Fruit fly (Drosophila melanogaster) whole organism, wandering third instar larva: ENCODE data around the gene Cpr78Ca.

Experiments
- CG32264 ChIP-seq: fragments of 200-800 bp; sonication (Bioruptor generic); optimal IDR thresholded peaks from 2 replicates; lab custom pipeline; 2016; ENCODE audit warnings: missing biosample characterization, missing genetic modification characterization
- Dfd ChIP-seq: fragments of >200 bp; optimal IDR thresholded peaks from 2 replicates; lab custom pipeline; 2017; ENCODE audit warnings: missing biosample characterization, missing genetic modification characterization
- Hr78 ChIP-seq: fragments of >200 bp; optimal IDR thresholded peaks from 2 replicates; lab custom pipeline; 2017; ENCODE audit warnings: missing biosample characterization, missing genetic modification characterization
- br ChIP-seq: fragments of 200-800 bp; sonication (Bioruptor generic); optimal IDR thresholded peaks from 2 replicates; lab custom pipeline; 2016; ENCODE audit warnings: missing biosample characterization, missing genetic modification characterization
- dl ChIP-seq, 2 experiments: fragments of 175-275, 200-275 bp in 1 of 2; fragments of 200-275 bp in 1 of 2; sonication (Bioruptor generic); optimal IDR thresholded peaks; lab custom pipeline; 2018; ENCODE audit warnings: mild to moderate bottlenecking in 2 of 2, missing biosample characterization in 2 of 2, missing genetic modification characterization in 2 of 2, moderate library complexity in 2 of 2; ENCODE audit not compliant: partially characterized antibody in 2 of 2, insufficient read depth in 1 of 2
- fru ChIP-seq: fragments of 200-800 bp; sonication (Bioruptor generic); optimal IDR thresholded peaks from 3 replicates; lab custom pipeline; 2016; ENCODE audit warnings: missing biosample characterization, mild to moderate bottlenecking, missing genetic modification characterization
- jim ChIP-seq: fragments of 175-275, 200-325 bp; sonication (Bioruptor generic); optimal IDR thresholded peaks from 2 replicates; lab custom pipeline; 2016; ENCODE audit warnings: missing biosample characterization, mild to moderate bottlenecking, missing genetic modification characterization
- lola ChIP-seq: fragments of >200 bp; optimal IDR thresholded peaks from 2 replicates; lab custom pipeline; 2017; ENCODE audit warnings: missing biosample characterization, missing genetic modification characterization
- pan ChIP-seq: fragments of >200 bp; optimal IDR thresholded peaks from 2 replicates; lab custom pipeline; 2017
- psq ChIP-seq: fragments of 200-800 bp; sonication (Bioruptor generic); optimal IDR thresholded peaks from 3 replicates; lab custom pipeline; 2017; ENCODE audit warnings: missing biosample characterization, mild to moderate bottlenecking, missing genetic modification characterization, moderate library complexity
- rgr ChIP-seq: fragments of 200-800 bp; sonication (Bioruptor generic); optimal IDR thresholded peaks from 3 replicates; lab custom pipeline; 2016; ENCODE audit warnings: missing biosample characterization, mild to moderate bottlenecking, missing genetic modification characterization
- sage ChIP-seq: fragments of 200-800 bp; sonication (Bioruptor generic); optimal IDR thresholded peaks from 2 replicates; lab custom pipeline; 2016; ENCODE audit warnings: missing biosample characterization, mild to moderate bottlenecking, missing genetic modification characterization
- usp ChIP-seq: fragments of >200 bp; optimal IDR thresholded peaks from 2 replicates; lab custom pipeline; 2017; ENCODE audit warnings: missing biosample characterization, missing genetic modification characterization
- woc ChIP-seq: sonication (Bioruptor generic); optimal IDR thresholded peaks from 2 replicates; lab custom pipeline; 2016; ENCODE audit warnings: missing biosample characterization, mild to moderate bottlenecking, missing genetic modification characterization

dm6 chr3L:21302493-21302892 lies 9.9 kb upstream of the Cpr78Ca start:
- no peak for TF ChIP-seq CG32264 (GFP tag; lab: Kevin White, UChicago)
- no peak for TF ChIP-seq woc
- TF ChIP-seq lola (GFP tag; lab: Kevin White, UChicago), result no peak
- TF ChIP-seq psq (GFP tag; lab: Kevin White, UChicago), result no peak
- no peak for TF ChIP-seq jim (GFP tag; lab: Kevin White, UChicago)
- no peak for TF ChIP-seq usp
- TF ChIP-seq Hr78 (GFP tag; lab: Kevin White, UChicago), result no peak
- TF ChIP-seq rgr (GFP tag; lab: Kevin White, UChicago), result no peak
- no peak for TF ChIP-seq Dfd (GFP tag; lab: Kevin White, UChicago)
- TF ChIP-seq br (GFP tag; lab: Kevin White, UChicago), result no peak
- no peak for TF ChIP-seq dl (GFP tag; optimal IDR thresholded peaks at IDR 0.05; lab: Kevin White, UChicago; ENCODE audit: insufficient read depth in 1 of 2, partially characterized antibody in 2 of 2)
- no peak for TF ChIP-seq fru (GFP tag; lab: Kevin White, UChicago)
- no peak for TF ChIP-seq pan (lab: Kevin White, UChicago)
- TF ChIP-seq sage (GFP tag; lab: Kevin White, UChicago), result no peak
